Worm (Caenorhabditis elegans) whole organism, L3 larva: ENCODE measurements around the gene acl-13.

ENCODE experiments used
- R02D3.7 ChIP-seq: fragments of 150-350 bp; optimal IDR thresholded peaks from 2 replicates; lab custom pipeline; 2014; ENCODE audit warnings: missing biosample characterization, missing genetic modification characterization
- ZK546.5 ChIP-seq: sonication (generic microtip); optimal IDR thresholded peaks from 2 replicates; lab custom pipeline; 2017; ENCODE audit warnings: missing biosample characterization, missing genetic modification characterization
- aly-2 ChIP-seq: fragments of 150-350 bp; optimal IDR thresholded peaks from 2 replicates; lab custom pipeline; 2014; ENCODE audit warnings: missing biosample characterization, missing genetic modification characterization
- ama-1 ChIP-seq: fragments of 150-350 bp; optimal IDR thresholded peaks from 2 replicates; lab custom pipeline; 2018
- ceh-16 ChIP-seq: sonication (generic microtip); optimal IDR thresholded peaks from 2 replicates; lab custom pipeline; 2017; ENCODE audit warnings: missing biosample characterization, missing genetic modification characterization
- ceh-28 ChIP-seq: fragments of 150-350 bp; optimal IDR thresholded peaks from 2 replicates; lab custom pipeline; 2014; ENCODE audit warnings: missing biosample characterization, missing genetic modification reagents, missing genetic modification characterization
- ceh-82 ChIP-seq: fragments of 150-350 bp; optimal IDR thresholded peaks from 2 replicates; lab custom pipeline; 2014; ENCODE audit warnings: missing biosample characterization, missing genetic modification characterization
- ceh-9 ChIP-seq: sonication (generic microtip); optimal IDR thresholded peaks from 2 replicates; lab custom pipeline; 2018; ENCODE audit warnings: missing biosample characterization, missing genetic modification characterization
- daf-12 ChIP-seq: fragments of 150-350 bp; optimal IDR thresholded peaks from 2 replicates; lab custom pipeline; 2014; ENCODE audit warnings: missing biosample characterization, missing genetic modification reagents, missing genetic modification characterization
- egl-27 ChIP-seq: sonication (generic microtip); optimal IDR thresholded peaks from 4 replicates; lab custom pipeline; 2017; ENCODE audit warnings: missing biosample characterization, missing genetic modification reagents, missing genetic modification characterization
- egl-5 ChIP-seq: fragments of 150-350 bp; optimal IDR thresholded peaks from 2 replicates; lab custom pipeline; 2017; ENCODE audit warnings: missing biosample characterization, missing genetic modification reagents, missing genetic modification characterization, inconsistent platforms
- elt-1 ChIP-seq: fragments of 150-350 bp; optimal IDR thresholded peaks from 2 replicates; lab custom pipeline; 2014; ENCODE audit warnings: missing biosample characterization, missing genetic modification characterization
- elt-2 ChIP-seq: sonication (generic microtip); optimal IDR thresholded peaks from 2 replicates; lab custom pipeline; 2016; ENCODE audit warnings: missing genetic modification reagents, mild to moderate bottlenecking, missing genetic modification characterization, missing compliant biosample characterization
- elt-3 ChIP-seq, 3 experiments: fragments of 150-350 bp in 1 of 3; sonication (generic microtip) in 2 of 3; optimal IDR thresholded peaks; 2 replicates in 2 of 3; 4 replicates in 1 of 3; lab custom pipeline; 2014 to 2017; ENCODE audit warnings: missing biosample characterization in 3 of 3, missing genetic modification characterization in 3 of 3
- eor-1 ChIP-seq, 2 experiments: fragments of 150-350 bp; optimal IDR thresholded peaks; 2 replicates each; lab custom pipeline; 2014 to 2018; ENCODE audit warnings: missing biosample characterization in 2 of 2, missing genetic modification characterization in 2 of 2
- fkh-10 ChIP-seq: sonication (generic microtip); optimal IDR thresholded peaks from 2 replicates; lab custom pipeline; 2017; ENCODE audit warnings: missing biosample characterization, missing genetic modification reagents, missing genetic modification characterization
- fos-1 ChIP-seq: fragments of 150-350 bp; optimal IDR thresholded peaks from 2 replicates; lab custom pipeline; 2014; ENCODE audit warnings: missing biosample characterization, missing genetic modification characterization
- hmg-11 ChIP-seq: sonication (generic microtip); optimal IDR thresholded peaks from 2 replicates; lab custom pipeline; 2016; ENCODE audit warnings: missing genetic modification characterization, missing compliant biosample characterization
- jun-1 ChIP-seq: fragments of 150-350 bp; optimal IDR thresholded peaks from 2 replicates; lab custom pipeline; 2014; ENCODE audit warnings: missing biosample characterization, missing genetic modification reagents, missing genetic modification characterization
- lin-15B ChIP-seq: fragments of 150-350 bp; optimal IDR thresholded peaks from 2 replicates; lab custom pipeline; 2014; ENCODE audit warnings: missing biosample characterization, missing genetic modification characterization
- lin-39 ChIP-seq: fragments of 150-350 bp; optimal IDR thresholded peaks from 2 replicates; lab custom pipeline; 2018; ENCODE audit warnings: missing biosample characterization, missing genetic modification reagents, missing genetic modification characterization
- lsy-12 ChIP-seq: sonication (generic microtip); optimal IDR thresholded peaks from 2 replicates; lab custom pipeline; 2016; ENCODE audit warnings: mild to moderate bottlenecking, missing genetic modification characterization, missing compliant biosample characterization
- mdl-1 ChIP-seq: fragments of 150-350 bp; optimal IDR thresholded peaks from 2 replicates; lab custom pipeline; 2014; ENCODE audit warnings: missing biosample characterization, missing genetic modification characterization
- nfya-1 ChIP-seq: sonication (generic microtip); optimal IDR thresholded peaks from 2 replicates; lab custom pipeline; 2017; ENCODE audit warnings: missing genetic modification characterization, mild to moderate bottlenecking, missing compliant biosample characterization, antibody characterized with exemption, moderate library complexity; ENCODE audit not compliant: insufficient read depth
- nhr-23 ChIP-seq: fragments of 150-350 bp; optimal IDR thresholded peaks from 2 replicates; lab custom pipeline; 2014; ENCODE audit warnings: missing biosample characterization, missing genetic modification reagents, missing genetic modification characterization
- nhr-237 ChIP-seq: fragments of 150-350 bp; optimal IDR thresholded peaks from 2 replicates; lab custom pipeline; 2014; ENCODE audit warnings: missing biosample characterization, missing genetic modification characterization
- nhr-25 ChIP-seq: sonication (generic microtip); optimal IDR thresholded peaks from 2 replicates; lab custom pipeline; 2017; ENCODE audit warnings: missing biosample characterization, missing genetic modification characterization
- nhr-28 ChIP-seq: fragments of 150-350 bp; optimal IDR thresholded peaks from 2 replicates; lab custom pipeline; 2014; ENCODE audit warnings: missing biosample characterization, missing genetic modification characterization
- nhr-43 ChIP-seq: sonication (generic microtip); optimal IDR thresholded peaks from 2 replicates; lab custom pipeline; 2016; ENCODE audit warnings: mild to moderate bottlenecking, missing genetic modification characterization, missing compliant biosample characterization; ENCODE audit not compliant: poor library complexity, severe bottlenecking
- nhr-67 ChIP-seq: fragments of 150-350 bp; optimal IDR thresholded peaks from 2 replicates; lab custom pipeline; 2014; ENCODE audit warnings: missing biosample characterization, missing genetic modification characterization
- nhr-76 ChIP-seq: fragments of 150-350 bp; sonication (generic microtip); optimal IDR thresholded peaks from 5 replicates; lab custom pipeline; 2014; ENCODE audit warnings: missing biosample characterization, missing genetic modification characterization
- nhr-77 ChIP-seq: fragments of 150-350 bp; optimal IDR thresholded peaks from 2 replicates; lab custom pipeline; 2014; ENCODE audit warnings: missing biosample characterization, missing genetic modification characterization
- pha-4 ChIP-seq: fragments of 150-350 bp; optimal IDR thresholded peaks from 2 replicates; lab custom pipeline; 2014; ENCODE audit warnings: missing biosample characterization, missing genetic modification reagents, missing genetic modification characterization
- pqm-1 ChIP-seq: fragments of 150-350 bp; optimal IDR thresholded peaks from 2 replicates; lab custom pipeline; 2017; ENCODE audit warnings: missing biosample characterization, missing genetic modification characterization, inconsistent platforms
- sea-2 ChIP-seq: fragments of 150-350 bp; sonication (generic microtip); optimal IDR thresholded peaks from 4 replicates; lab custom pipeline; 2014; ENCODE audit warnings: missing biosample characterization, missing genetic modification reagents, missing genetic modification characterization
- snpc-4 ChIP-seq: fragments of 150-350 bp; optimal IDR thresholded peaks from 2 replicates; lab custom pipeline; 2014; ENCODE audit warnings: missing biosample characterization, missing genetic modification characterization
- tbx-2 ChIP-seq: sonication (generic microtip); optimal IDR thresholded peaks from 2 replicates; lab custom pipeline; 2016; ENCODE audit warnings: mild to moderate bottlenecking, missing genetic modification characterization, missing compliant biosample characterization
- unc-39 ChIP-seq: sonication (generic microtip); optimal IDR thresholded peaks from 4 replicates; lab custom pipeline; 2017; ENCODE audit warnings: missing biosample characterization, missing genetic modification characterization
- unc-62 ChIP-seq: fragments of 150-350 bp; sonication (generic microtip); optimal IDR thresholded peaks from 4 replicates; lab custom pipeline; 2014; ENCODE audit warnings: missing biosample characterization, missing genetic modification reagents, missing genetic modification characterization
- ztf-4 ChIP-seq: fragments of 150-350 bp; optimal IDR thresholded peaks from 2 replicates; lab custom pipeline; 2014; ENCODE audit warnings: missing biosample characterization, missing genetic modification characterization

Gene acl-13

ce11 chrIV:12396645-12397258, 13.5 kb upstream of the acl-13 start:
- peak; percentile 61 for TF ChIP-seq nhr-43 (tag; lab: Kevin White, UChicago)
- peak in 1 of 3 experiments; percentile 57 for TF ChIP-seq elt-3 (tag; optimal IDR thresholded peaks at IDR 0.05; lab: Kevin White, UChicago)
- peak; percentile 2 for TF ChIP-seq jun-1 (tag; lab: Kevin White, UChicago)
- peak; percentile 96 for TF ChIP-seq nhr-25 (tag; lab: Kevin White, UChicago)
- no peak for TF ChIP-seq mdl-1 (tag; lab: Kevin White, UChicago)
- peak; percentile 2 for TF ChIP-seq lin-15B
- peak; percentile 54 for TF ChIP-seq unc-62 (GFP tag; lab: Kevin White, UChicago)
- TF ChIP-seq nfya-1 (tag; lab: Kevin White, UChicago): peak; percentile 43
- peak; percentile 90 for TF ChIP-seq nhr-23
- TF ChIP-seq lsy-12: peak; percentile 10
- no peak for TF ChIP-seq fkh-10
- no peak for TF ChIP-seq daf-12
- TF ChIP-seq ceh-28 (tag; lab: Kevin White, UChicago): peak; percentile 48

- no peak for TF ChIP-seq nhr-25 (tag; lab: Kevin White, UChicago)
- TF ChIP-seq unc-39: no peak
- TF ChIP-seq ceh-9 (tag; lab: Kevin White, UChicago): no peak
- TF ChIP-seq ceh-16 (tag; lab: Kevin White, UChicago): no peak
- no peak for TF ChIP-seq jun-1 (tag; lab: Kevin White, UChicago)
- no peak for TF ChIP-seq ceh-28 (tag; lab: Kevin White, UChicago)
These were observed 11.8 kb upstream of the acl-13 start, which contains the start of gene acs-20 for ce11 chrIV:12398437-12398836. TSS of gene acs-20 (minus strand) at chrIV:12398706.

- TF ChIP-seq nhr-77 (tag; lab: Kevin White, UChicago) (no peak), elt-3 (tag; optimal IDR thresholded peaks at IDR 0.05; lab: Kevin White, UChicago) (peak in 1 of 3 experiments; percentile 83), elt-2 (tag; lab: Kevin White, UChicago) (peak; percentile 85), snpc-4 (tag; lab: Kevin White, UChicago) (no peak), pqm-1 (peak; percentile 19), nhr-25 (tag; lab: Kevin White, UChicago) (peak; percentile 44)
These were observed 10.3 kb upstream of the acl-13 start for ce11 chrIV:12399983-12400382.

ce11 chrIV:12403440-12403839, 6.8 kb upstream of the acl-13 start:
- TF ChIP-seq elt-3 (tag; optimal IDR thresholded peaks at IDR 0.05; lab: Kevin White, UChicago) (peak in 1 of 3 experiments; percentile 1), nhr-25 (tag; lab: Kevin White, UChicago) (peak; percentile 68), nhr-43 (tag; lab: Kevin White, UChicago) (peak; percentile 68), nhr-23 (peak; percentile 91), eor-1 (tag; optimal IDR thresholded peaks at IDR 0.05; lab: Kevin White, UChicago) (no peak), elt-2 (tag; lab: Kevin White, UChicago) (no peak)

- no peak for TF ChIP-seq ZK546.5 (tag; lab: Kevin White, UChicago)
- no peak for TF ChIP-seq egl-27 (tag; lab: Kevin White, UChicago)
- TF ChIP-seq elt-1 (tag; lab: Kevin White, UChicago): no peak
- peak; percentile 97 for TF ChIP-seq lin-15B
- peak; percentile 98 for TF ChIP-seq lin-39 (tag; lab: Kevin White, UChicago)
- no peak for TF ChIP-seq ceh-16 (tag; lab: Kevin White, UChicago)
- TF ChIP-seq hmg-11 (tag; lab: Kevin White, UChicago): peak; percentile 57
- no peak for TF ChIP-seq pha-4
- peak; percentile 66 for TF ChIP-seq snpc-4 (tag; lab: Kevin White, UChicago)
- peak; percentile 6 for TF ChIP-seq ceh-82 (tag; lab: Kevin White, UChicago)
- no peak for TF ChIP-seq ceh-9 (tag; lab: Kevin White, UChicago)
- TF ChIP-seq pqm-1: peak; percentile 63
- TF ChIP-seq unc-39: no peak
- TF ChIP-seq nhr-67: no peak
- no peak for TF ChIP-seq aly-2 (tag; lab: Kevin White, UChicago)
- TF ChIP-seq ztf-4: no peak
- TF ChIP-seq mdl-1 (tag; lab: Kevin White, UChicago): no peak
- TF ChIP-seq elt-2 (tag; lab: Kevin White, UChicago): peak; percentile 48
- no peak for TF ChIP-seq nhr-28 (tag; lab: Kevin White, UChicago)
- no peak for TF ChIP-seq daf-12
- peak; percentile 89 for TF ChIP-seq nhr-25 (tag; lab: Kevin White, UChicago)
- no peak for TF ChIP-seq nhr-237 (tag; lab: Kevin White, UChicago)
- peak; percentile 30 for TF ChIP-seq jun-1 (tag; lab: Kevin White, UChicago)
- TF ChIP-seq R02D3.7 (tag; lab: Kevin White, UChicago): peak; percentile 55
- peak; percentile 91 for TF ChIP-seq egl-5 (tag; lab: Kevin White, UChicago)
- TF ChIP-seq sea-2 (GFP tag; lab: Kevin White, UChicago): no peak
- TF ChIP-seq nhr-23: peak; percentile 85
- no peak for TF ChIP-seq tbx-2 (tag; lab: Kevin White, UChicago)
- peak; percentile 92 for TF ChIP-seq nfya-1 (tag; lab: Kevin White, UChicago)
- TF ChIP-seq fos-1 (tag; lab: Kevin White, UChicago): no peak
- no peak for TF ChIP-seq eor-1 (tag; optimal IDR thresholded peaks at IDR 0.05; lab: Kevin White, UChicago)
- peak; percentile 3 for TF ChIP-seq ama-1 (lab: Kevin White, UChicago)
- no peak for TF ChIP-seq nhr-76 (tag; lab: Kevin White, UChicago)
- no peak for TF ChIP-seq elt-3 (tag; optimal IDR thresholded peaks at IDR 0.05; lab: Kevin White, UChicago)
- no peak for TF ChIP-seq nhr-77 (tag; lab: Kevin White, UChicago)
These were observed 6.1 kb upstream of the acl-13 start, which contains the start of gene gex-3 for ce11 chrIV:12404137-12404536. TSS of gene gex-3 (plus strand) at chrIV:12404431.
